Worm (Caenorhabditis elegans) whole organism, L2 larva: ENCODE measurements around the gene T02D1.7.
A peak's percentile ranks its signal among the peaks of the same experiment; 100 is the strongest.

Experiments used
- C34F6.9 ChIP-seq: fragments of 150-350 bp; optimal IDR thresholded peaks from 2 replicates; lab custom pipeline; 2014; ENCODE audit warnings: missing biosample characterization, missing genetic modification characterization
- F13H6.1 ChIP-seq: sonication (generic microtip); optimal IDR thresholded peaks from 2 replicates; lab custom pipeline; 2016; ENCODE audit warnings: missing genetic modification characterization, missing compliant biosample characterization
- ZK546.5 ChIP-seq: sonication (generic microtip); optimal IDR thresholded peaks from 2 replicates; lab custom pipeline; 2017; ENCODE audit warnings: missing biosample characterization, missing genetic modification characterization
- alr-1 ChIP-seq: fragments of 150-350 bp; optimal IDR thresholded peaks from 2 replicates; lab custom pipeline; 2014; ENCODE audit warnings: missing biosample characterization, missing genetic modification characterization
- aly-2 ChIP-seq: fragments of 150-350 bp; optimal IDR thresholded peaks from 2 replicates; lab custom pipeline; 2014; ENCODE audit warnings: missing biosample characterization, missing genetic modification characterization
- ama-1 ChIP-seq: fragments of 150-350 bp; optimal IDR thresholded peaks from 2 replicates; lab custom pipeline; 2018; ENCODE audit warnings: inconsistent platforms
- blmp-1 ChIP-seq: sonication (generic microtip); optimal IDR thresholded peaks from 2 replicates; lab custom pipeline; 2017; ENCODE audit warnings: missing genetic modification characterization, mild to moderate bottlenecking, missing compliant biosample characterization, antibody characterized with exemption, moderate library complexity; ENCODE audit not compliant: insufficient read depth
- ceh-16 ChIP-seq: fragments of 150-350 bp; optimal IDR thresholded peaks from 2 replicates; lab custom pipeline; 2014; ENCODE audit warnings: missing biosample characterization, missing genetic modification characterization
- ceh-82 ChIP-seq: fragments of 150-350 bp; optimal IDR thresholded peaks from 2 replicates; lab custom pipeline; 2014; ENCODE audit warnings: missing biosample characterization, missing genetic modification characterization
- egl-27 ChIP-seq: sonication (generic microtip); optimal IDR thresholded peaks from 3 replicates; lab custom pipeline; 2017; ENCODE audit warnings: missing biosample characterization, missing genetic modification reagents, missing genetic modification characterization
- elt-3 ChIP-seq: sonication (generic microtip); optimal IDR thresholded peaks from 2 replicates; lab custom pipeline; 2017; ENCODE audit warnings: missing biosample characterization, missing genetic modification characterization
- fos-1 ChIP-seq: fragments of 150-350 bp; optimal IDR thresholded peaks from 2 replicates; lab custom pipeline; 2014; ENCODE audit warnings: missing biosample characterization, missing genetic modification characterization
- lin-11 ChIP-seq: fragments of 150-350 bp; sonication (generic microtip); optimal IDR thresholded peaks from 2 replicates; lab custom pipeline; 2014; ENCODE audit warnings: missing biosample characterization, missing genetic modification characterization, inconsistent platforms, mixed read lengths
- lin-13 ChIP-seq: fragments of 150-350 bp; optimal IDR thresholded peaks from 2 replicates; lab custom pipeline; 2014; ENCODE audit warnings: missing biosample characterization, missing genetic modification reagents, missing genetic modification characterization
- lin-39 ChIP-seq: fragments of 150-350 bp; optimal IDR thresholded peaks from 2 replicates; lab custom pipeline; 2014; ENCODE audit warnings: missing biosample characterization, missing genetic modification reagents, missing genetic modification characterization
- mab-5 ChIP-seq: fragments of 150-350 bp; optimal IDR thresholded peaks from 2 replicates; lab custom pipeline; 2014; ENCODE audit warnings: missing biosample characterization, missing genetic modification characterization
- mbf-1 ChIP-seq: sonication (generic microtip); optimal IDR thresholded peaks from 2 replicates; lab custom pipeline; 2017; ENCODE audit warnings: missing biosample characterization, missing genetic modification characterization
- mdl-1 ChIP-seq, 2 experiments: fragments of 150-350 bp in 1 of 2; sonication (generic microtip) in 1 of 2; optimal IDR thresholded peaks; 2 replicates each; lab custom pipeline; 2017; ENCODE audit warnings: missing biosample characterization in 2 of 2, missing genetic modification characterization in 2 of 2
- nhr-10 ChIP-seq: sonication (generic microtip); optimal IDR thresholded peaks from 2 replicates; lab custom pipeline; 2017; ENCODE audit warnings: missing biosample characterization, missing genetic modification characterization
- nhr-11 ChIP-seq: fragments of 150-350 bp; optimal IDR thresholded peaks from 2 replicates; lab custom pipeline; 2014; ENCODE audit warnings: missing biosample characterization, missing genetic modification characterization
- nhr-12 ChIP-seq: fragments of 150-350 bp; optimal IDR thresholded peaks from 2 replicates; lab custom pipeline; 2014; ENCODE audit warnings: missing biosample characterization, missing genetic modification characterization
- nhr-129 ChIP-seq: fragments of 150-350 bp; optimal IDR thresholded peaks from 2 replicates; lab custom pipeline; 2014; ENCODE audit warnings: missing biosample characterization, missing genetic modification characterization
- nhr-21 ChIP-seq: fragments of 150-350 bp; optimal IDR thresholded peaks from 2 replicates; lab custom pipeline; 2014; ENCODE audit warnings: missing biosample characterization, missing genetic modification characterization
- nhr-23 ChIP-seq: fragments of 150-350 bp; optimal IDR thresholded peaks from 2 replicates; lab custom pipeline; 2014; ENCODE audit warnings: missing biosample characterization, missing genetic modification reagents, missing genetic modification characterization
- nhr-237 ChIP-seq: fragments of 150-350 bp; optimal IDR thresholded peaks from 2 replicates; lab custom pipeline; 2014; ENCODE audit warnings: missing biosample characterization, missing genetic modification characterization
- nhr-25 ChIP-seq: fragments of 150-350 bp; sonication (generic microtip); optimal IDR thresholded peaks from 3 replicates; lab custom pipeline; 2014; ENCODE audit warnings: missing biosample characterization, missing genetic modification characterization
- nhr-6 ChIP-seq: fragments of 150-350 bp; optimal IDR thresholded peaks from 2 replicates; lab custom pipeline; 2014; ENCODE audit warnings: missing biosample characterization, missing genetic modification characterization
- nhr-77 ChIP-seq: fragments of 150-350 bp; optimal IDR thresholded peaks from 2 replicates; lab custom pipeline; 2014; ENCODE audit warnings: missing biosample characterization, missing genetic modification characterization
- peb-1 ChIP-seq: fragments of 150-350 bp; optimal IDR thresholded peaks from 2 replicates; lab custom pipeline; 2014; ENCODE audit warnings: missing biosample characterization, missing genetic modification characterization
- sem-4 ChIP-seq: fragments of 150-350 bp; optimal IDR thresholded peaks from 2 replicates; lab custom pipeline; 2014; ENCODE audit warnings: missing biosample characterization, missing genetic modification reagents, missing genetic modification characterization
- skn-1 ChIP-seq: sonication (generic microtip); optimal IDR thresholded peaks from 2 replicates; lab custom pipeline; 2017; ENCODE audit warnings: missing biosample characterization, missing genetic modification characterization
- sma-3 ChIP-seq: sonication (generic microtip); optimal IDR thresholded peaks from 2 replicates; lab custom pipeline; 2016; ENCODE audit warnings: missing genetic modification reagents, missing genetic modification characterization, missing compliant biosample characterization
- sma-9 ChIP-seq, 2 experiments: fragments of 150-350 bp in 1 of 2; sonication (generic microtip) in 1 of 2; optimal IDR thresholded peaks; 2 replicates each; lab custom pipeline; 2014 to 2016; ENCODE audit warnings: missing genetic modification characterization in 2 of 2, mild to moderate bottlenecking in 1 of 2, missing biosample characterization in 1 of 2, missing compliant biosample characterization in 1 of 2, missing genetic modification reagents in 1 of 2, moderate library complexity in 1 of 2
- snpc-4 ChIP-seq: fragments of 150-350 bp; optimal IDR thresholded peaks from 2 replicates; lab custom pipeline; 2014; ENCODE audit warnings: missing biosample characterization, missing genetic modification characterization
- unc-39 ChIP-seq: fragments of 150-350 bp; optimal IDR thresholded peaks from 2 replicates; lab custom pipeline; 2014; ENCODE audit warnings: missing biosample characterization, missing genetic modification characterization
- unc-62 ChIP-seq: fragments of 150-350 bp; optimal IDR thresholded peaks from 2 replicates; lab custom pipeline; 2014; ENCODE audit warnings: missing biosample characterization, missing genetic modification reagents, missing genetic modification characterization
- zag-1 ChIP-seq: fragments of 150-350 bp; optimal IDR thresholded peaks from 2 replicates; lab custom pipeline; 2014; ENCODE audit warnings: missing biosample characterization, missing genetic modification characterization
- ztf-1 ChIP-seq: fragments of 200-800 bp; sonication (Bioruptor generic); conservative IDR thresholded peaks from 2 replicates; pipeline ENCODE4 v1.3.6; 2022; ENCODE audit warnings: missing genetic modification characterization, missing compliant biosample characterization
- ztf-11 ChIP-seq: sonication (generic microtip); optimal IDR thresholded peaks from 2 replicates; lab custom pipeline; 2017; ENCODE audit warnings: missing biosample characterization, missing genetic modification characterization
- ztf-4 ChIP-seq: fragments of 150-350 bp; optimal IDR thresholded peaks from 2 replicates; lab custom pipeline; 2014; ENCODE audit warnings: missing biosample characterization, missing genetic modification characterization

The T02D1.7 gene

DNA sequence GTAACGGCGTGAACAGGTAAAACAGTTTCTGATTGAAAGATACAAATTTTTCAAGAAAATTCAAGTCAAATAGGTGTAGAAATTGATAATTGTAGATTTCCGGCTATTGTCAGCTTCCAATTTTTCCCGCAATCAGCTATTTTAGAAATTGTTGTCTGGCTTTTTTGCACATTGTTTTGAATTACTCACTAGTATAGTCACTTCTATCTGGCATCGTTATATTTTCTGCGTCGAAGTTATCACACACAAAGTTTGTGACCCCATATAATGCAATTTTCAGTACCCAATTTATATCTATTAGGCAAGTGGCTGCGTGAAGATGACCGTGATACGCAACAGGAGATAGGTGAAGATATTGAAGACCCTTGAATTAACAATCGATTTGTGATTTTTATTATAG is 28.3 kb upstream of the T02D1.7 start:
- no peak for TF ChIP-seq nhr-237 (tag; lab: Kevin White, UChicago)
- TF ChIP-seq alr-1 (tag; lab: Kevin White, UChicago) = no peak
- TF ChIP-seq nhr-6 (tag; lab: Kevin White, UChicago) = no peak
- no peak for TF ChIP-seq mbf-1 (tag; lab: Kevin White, UChicago)
- TF ChIP-seq F13H6.1 (tag; lab: Kevin White, UChicago) = no peak
- no peak for TF ChIP-seq elt-3 (tag; lab: Kevin White, UChicago)
- no peak for TF ChIP-seq fos-1
- TF ChIP-seq nhr-25 (tag; lab: Kevin White, UChicago) = no peak
- no peak for TF ChIP-seq mab-5 (tag; lab: Kevin White, UChicago)
- TF ChIP-seq sma-9 (GFP tag; optimal IDR thresholded peaks at IDR 0.05; lab: Kevin White, UChicago) = no peak
- TF ChIP-seq sma-9 (tag; optimal IDR thresholded peaks at IDR 0.05; lab: Kevin White, UChicago) = no peak
- TF ChIP-seq ztf-1 (GFP tag; lab: Robert Waterston, UW) = no peak

DNA sequence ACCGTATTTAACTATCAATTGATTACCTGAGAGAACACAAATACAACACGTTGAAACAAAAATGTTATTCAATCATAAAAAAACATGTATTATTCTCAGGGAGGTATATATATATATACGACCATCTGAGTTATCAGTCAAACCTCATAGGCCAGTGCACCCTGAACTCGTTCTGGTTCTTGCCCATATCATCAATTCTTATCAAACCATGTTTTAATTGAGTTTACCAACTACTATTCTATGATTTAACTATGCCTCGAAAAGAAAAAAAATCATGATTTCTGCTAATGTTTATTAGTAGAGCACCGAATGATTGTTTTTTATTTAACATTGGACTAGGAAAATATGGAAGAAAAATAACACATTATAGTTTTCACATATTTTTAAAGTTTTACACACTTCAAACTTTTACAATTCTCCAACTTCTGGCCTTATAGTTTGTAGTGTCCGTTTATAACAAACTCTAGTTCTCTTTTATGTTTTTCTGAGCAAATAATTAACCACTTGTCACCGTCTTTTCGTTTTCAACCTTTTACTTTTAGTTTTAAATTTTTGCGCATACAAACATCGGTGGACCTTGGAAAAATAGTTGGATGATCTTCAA is 25.4 kb upstream of the T02D1.7 start:
- TF ChIP-seq F13H6.1 (tag; lab: Kevin White, UChicago) (no peak), lin-11 (tag; lab: Kevin White, UChicago) (no peak), fos-1 (peak; percentile 53), lin-13 (GFP tag; lab: Kevin White, UChicago) (no peak), mdl-1 (tag; optimal IDR thresholded peaks at IDR 0.05; lab: Kevin White, UChicago) (no peak), nhr-25 (tag; lab: Kevin White, UChicago) (no peak), zag-1 (no peak)

DNA sequence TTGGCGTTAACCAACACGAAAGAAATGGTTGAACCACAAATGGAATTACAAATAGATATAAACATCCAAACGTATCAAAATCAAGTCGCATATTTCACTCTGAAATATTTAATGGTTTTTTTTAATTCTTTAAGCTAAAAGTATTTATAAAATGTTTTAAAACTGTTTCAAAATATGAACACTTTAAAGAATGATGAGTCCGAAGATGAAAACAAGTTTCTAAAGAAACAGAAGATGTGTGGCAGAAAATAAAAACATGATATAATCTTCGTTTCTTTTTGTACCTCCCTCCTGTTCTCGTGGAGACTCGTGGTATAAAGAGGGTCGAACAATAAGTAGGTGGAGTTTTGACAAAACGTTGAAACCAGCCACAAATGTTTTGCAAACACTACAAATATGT is 24.4 kb upstream of the T02D1.7 start, which contains the start of gene lact-6:
Gene lact-6, minus strand, starts transcription at position 101 of the 400 bp plus-strand sequence.
- TF ChIP-seq ztf-1 (GFP tag; lab: Robert Waterston, UW) (no peak), blmp-1 (tag; lab: Kevin White, UChicago) (no peak), sma-3 (GFP tag; lab: Kevin White, UChicago) (no peak), nhr-237 (tag; lab: Kevin White, UChicago) (no peak), C34F6.9 (tag; lab: Kevin White, UChicago) (no peak), alr-1 (tag; lab: Kevin White, UChicago) (no peak), nhr-23 (tag; lab: Kevin White, UChicago) (no peak), ztf-11 (no peak), ceh-16 (no peak), egl-27 (tag; lab: Kevin White, UChicago) (no peak), ztf-4 (no peak), lin-11 (tag; lab: Kevin White, UChicago) (no peak), zag-1 (no peak), skn-1 (tag; lab: Kevin White, UChicago) (no peak), nhr-10 (tag; lab: Kevin White, UChicago) (no peak), ZK546.5 (no peak), peb-1 (no peak), ceh-82 (no peak), snpc-4 (tag; lab: Kevin White, UChicago) (no peak), sma-9 (GFP tag; optimal IDR thresholded peaks at IDR 0.05; lab: Kevin White, UChicago) (no peak), sma-9 (tag; optimal IDR thresholded peaks at IDR 0.05; lab: Kevin White, UChicago) (no peak)

DNA sequence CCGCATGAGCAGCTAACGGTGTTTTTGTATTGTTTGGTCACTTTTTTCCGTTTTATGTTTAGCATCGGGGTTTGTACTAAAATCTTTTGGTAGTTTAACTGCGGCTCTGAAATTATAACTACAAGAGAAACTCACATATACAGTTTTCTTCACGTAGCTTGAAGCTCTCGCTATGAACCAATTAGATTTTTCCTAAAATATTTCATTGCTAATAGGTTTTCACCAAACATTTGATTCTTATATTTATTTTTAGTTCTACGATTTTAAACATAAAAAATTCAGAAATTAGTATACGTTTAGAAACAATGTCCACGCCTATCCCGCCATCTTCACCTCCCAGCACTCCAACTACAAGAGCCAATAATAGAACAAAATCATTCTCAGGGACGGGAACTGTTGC is 20.5 kb upstream of the T02D1.7 start, which contains the start of gene C06A12.3:
Gene C06A12.3, plus strand, starts transcription at position 301 of the 400 bp plus-strand sequence.
- TF ChIP-seq unc-62 (GFP tag; lab: Kevin White, UChicago) (no peak), sem-4 (tag; lab: Kevin White, UChicago) (no peak), unc-39 (tag; lab: Kevin White, UChicago) (no peak), nhr-11 (tag; lab: Kevin White, UChicago) (no peak), nhr-77 (tag; lab: Kevin White, UChicago) (no peak), lin-39 (tag; lab: Kevin White, UChicago) (no peak), ceh-82 (no peak), fos-1 (no peak), ama-1 (no peak), alr-1 (tag; lab: Kevin White, UChicago) (no peak), C34F6.9 (tag; lab: Kevin White, UChicago) (no peak), nhr-12 (tag; lab: Kevin White, UChicago) (no peak), zag-1 (no peak), nhr-21 (no peak), nhr-129 (tag; lab: Kevin White, UChicago) (no peak), lin-11 (tag; lab: Kevin White, UChicago) (no peak), aly-2 (no peak), ztf-1 (GFP tag; lab: Robert Waterston, UW) (no peak), nhr-25 (tag; lab: Kevin White, UChicago) (no peak), nhr-237 (tag; lab: Kevin White, UChicago) (no peak)
- TF ChIP-seq, all 48 proteins: peak for 0
